Worm (Caenorhabditis elegans) whole organism, young adult: ENCODE data around the gene ral-1.

ENCODE experiments used
- B0261.1 ChIP-seq: sonication (generic microtip); optimal IDR thresholded peaks from 2 replicates; lab custom pipeline; 2016; ENCODE audit warnings: mild to moderate bottlenecking, missing genetic modification characterization, moderate library complexity, missing compliant biosample characterization
- F23B12.7 ChIP-seq: sonication (generic microtip); optimal IDR thresholded peaks from 2 replicates; lab custom pipeline; 2017; ENCODE audit warnings: missing genetic modification characterization, mild to moderate bottlenecking, missing compliant biosample characterization, antibody characterized with exemption, moderate library complexity; ENCODE audit not compliant: insufficient read depth
- F39B2.1 ChIP-seq: fragments of 200-800 bp; sonication (Bioruptor generic); IDR thresholded peaks from 2 replicates; pipeline ENCODE4 v1.3.6; 2022; ENCODE audit warnings: missing genetic modification reagents, missing genetic modification characterization, missing compliant biosample characterization
- F49E8.2 ChIP-seq: sonication (generic microtip); optimal IDR thresholded peaks from 3 replicates; lab custom pipeline; 2017; ENCODE audit warnings: missing genetic modification characterization, mild to moderate bottlenecking, missing compliant biosample characterization, antibody characterized with exemption, moderate library complexity; ENCODE audit not compliant: insufficient read depth
- Y53F4B.3 ChIP-seq: fragments of 200-800 bp; sonication (Bioruptor generic); IDR thresholded peaks from 2 replicates; pipeline ENCODE4 v1.3.6; 2022; ENCODE audit warnings: missing genetic modification reagents, missing genetic modification characterization, missing compliant biosample characterization
- Y79H2A.3 ChIP-seq: fragments of 200-800 bp; sonication (Bioruptor generic); conservative IDR thresholded peaks from 2 replicates; pipeline ENCODE4 v1.3.6; 2022; ENCODE audit warnings: missing genetic modification reagents, missing genetic modification characterization, missing compliant biosample characterization
- akir-1 ChIP-seq: fragments of 200-800 bp; sonication (Bioruptor generic); optimal IDR thresholded peaks from 2 replicates; lab custom pipeline; 2018; ENCODE audit warnings: mild to moderate bottlenecking, missing genetic modification characterization, moderate library complexity, missing compliant biosample characterization
- cebp-1 ChIP-seq, 2 experiments: fragments of 200-800 bp in 1 of 2; sonication (Bioruptor generic) in 1 of 2; sonication (generic microtip) in 1 of 2; IDR thresholded peaks in 1 of 2; optimal IDR thresholded peaks in 1 of 2; 2 replicates each; pipeline versions ENCODE4 v1.3.6 to Lab custom; 2017 to 2022; ENCODE audit warnings: missing compliant biosample characterization in 2 of 2, missing genetic modification characterization in 2 of 2, mild to moderate bottlenecking in 1 of 2, missing genetic modification reagents in 1 of 2, moderate library complexity in 1 of 2
- ceh-79 ChIP-seq: sonication (generic microtip); optimal IDR thresholded peaks from 2 replicates; lab custom pipeline; 2017; ENCODE audit warnings: mild to moderate bottlenecking, missing genetic modification characterization, missing compliant biosample characterization
- die-1 ChIP-seq: sonication (generic microtip); optimal IDR thresholded peaks from 2 replicates; lab custom pipeline; 2016; ENCODE audit warnings: missing genotype, mild to moderate bottlenecking, missing genetic modification characterization, missing compliant biosample characterization
- dpff-1 ChIP-seq: sonication (generic microtip); optimal IDR thresholded peaks from 2 replicates; lab custom pipeline; 2017; ENCODE audit warnings: mild to moderate bottlenecking, missing genetic modification characterization, missing compliant biosample characterization
- fkh-3 ChIP-seq: sonication (generic microtip); optimal IDR thresholded peaks from 2 replicates; lab custom pipeline; 2016; ENCODE audit warnings: mild to moderate bottlenecking, missing genetic modification characterization, missing compliant biosample characterization
- him-1 ChIP-seq: sonication (generic microtip); optimal IDR thresholded peaks from 2 replicates; lab custom pipeline; 2016; ENCODE audit warnings: missing genotype, missing genetic modification reagents, missing genetic modification characterization, missing compliant biosample characterization
- hlh-26 ChIP-seq: fragments of 200-800 bp; sonication (Bioruptor generic); conservative IDR thresholded peaks from 2 replicates; pipeline ENCODE4 v1.3.6; 2022; ENCODE audit warnings: missing genetic modification reagents, missing genetic modification characterization, missing compliant biosample characterization
- hrde-1 ChIP-seq: sonication (generic microtip); optimal IDR thresholded peaks from 2 replicates; lab custom pipeline; 2016; ENCODE audit warnings: missing genetic modification characterization, mild to moderate bottlenecking, missing compliant biosample characterization, moderate library complexity, missing genotype, missing genetic modification reagents, borderline replicate concordance
- let-526 ChIP-seq: fragments of 200-800 bp; sonication (Bioruptor generic); IDR thresholded peaks from 2 replicates; pipeline ENCODE4 v1.3.6; 2022; ENCODE audit warnings: missing genetic modification reagents, missing genetic modification characterization, missing compliant biosample characterization
- let-607 ChIP-seq, 2 experiments: fragments of 200-800 bp in 1 of 2; sonication (Bioruptor generic) in 1 of 2; sonication (generic microtip) in 1 of 2; optimal IDR thresholded peaks; 2 replicates each; lab custom pipeline; 2016 to 2018; ENCODE audit warnings: mild to moderate bottlenecking in 2 of 2, missing compliant biosample characterization in 2 of 2, missing genetic modification characterization in 2 of 2, moderate library complexity in 2 of 2, missing genotype in 1 of 2
- madf-3 ChIP-seq: fragments of 200-800 bp; sonication (Bioruptor generic); IDR thresholded peaks from 2 replicates; pipeline ENCODE4 v1.3.6; 2022; ENCODE audit warnings: missing genetic modification reagents, missing genetic modification characterization, missing compliant biosample characterization
- madf-6 ChIP-seq: fragments of 200-800 bp; sonication (Bioruptor generic); IDR thresholded peaks from 2 replicates; pipeline ENCODE4 v1.3.6; 2022; ENCODE audit warnings: missing genetic modification reagents, missing genetic modification characterization, missing compliant biosample characterization
- mel-28 ChIP-seq: sonication (generic microtip); optimal IDR thresholded peaks from 2 replicates; lab custom pipeline; 2016; ENCODE audit warnings: borderline replicate concordance, mild to moderate bottlenecking, missing genetic modification characterization, missing compliant biosample characterization
- nfya-1 ChIP-seq: sonication (generic microtip); optimal IDR thresholded peaks from 2 replicates; lab custom pipeline; 2017; ENCODE audit warnings: antibody characterized with exemption, missing compliant biosample characterization, missing genetic modification characterization, borderline replicate concordance; ENCODE audit not compliant: insufficient read depth
- nfyb-1 ChIP-seq: fragments of 200-800 bp; sonication (Bioruptor generic); IDR thresholded peaks from 2 replicates; pipeline ENCODE4 v1.3.6; 2022; ENCODE audit warnings: missing genetic modification reagents, missing genetic modification characterization, missing compliant biosample characterization
- nhr-27 ChIP-seq: fragments of 200-800 bp; sonication (Bioruptor generic); optimal IDR thresholded peaks from 2 replicates; lab custom pipeline; 2018; ENCODE audit warnings: mild to moderate bottlenecking, missing genetic modification characterization, moderate library complexity, missing compliant biosample characterization
- nhr-80 ChIP-seq: sonication (generic microtip); optimal IDR thresholded peaks from 2 replicates; lab custom pipeline; 2016; ENCODE audit warnings: missing genetic modification characterization, missing compliant biosample characterization
- rcor-1 ChIP-seq: fragments of 200-800 bp; sonication (Bioruptor generic); IDR thresholded peaks from 2 replicates; pipeline ENCODE4 v1.3.6; 2022; ENCODE audit warnings: missing genetic modification reagents, missing genetic modification characterization, missing compliant biosample characterization
- rec-8 ChIP-seq, 2 experiments: sonication (generic microtip); optimal IDR thresholded peaks; 2 replicates each; lab custom pipeline; 2016; ENCODE audit warnings: mild to moderate bottlenecking in 2 of 2, missing genetic modification characterization in 2 of 2, missing genetic modification reagents in 2 of 2, missing genotype in 2 of 2, missing biosample characterization in 1 of 2, missing compliant biosample characterization in 1 of 2, moderate library complexity in 1 of 2
- sdz-38 ChIP-seq: sonication (generic microtip); optimal IDR thresholded peaks from 2 replicates; lab custom pipeline; 2016; ENCODE audit warnings: missing genotype, missing genetic modification characterization, missing compliant biosample characterization
- tbp1 ChIP-seq: fragments of 200-800 bp; sonication (Bioruptor generic); optimal IDR thresholded peaks from 2 replicates; lab custom pipeline; 2018; ENCODE audit warnings: mild to moderate bottlenecking, missing genetic modification characterization, missing compliant biosample characterization
- unc-130 ChIP-seq: sonication (generic microtip); optimal IDR thresholded peaks from 2 replicates; lab custom pipeline; 2016; ENCODE audit warnings: missing genetic modification reagents, missing genetic modification characterization, missing compliant biosample characterization
- ztf-28 ChIP-seq: fragments of 200-800 bp; sonication (Bioruptor generic); IDR thresholded peaks from 2 replicates; pipeline ENCODE4 v1.3.6; 2022; ENCODE audit warnings: missing genetic modification reagents, missing genetic modification characterization, missing compliant biosample characterization
- ztf-6 ChIP-seq: fragments of 200-800 bp; sonication (Bioruptor generic); IDR thresholded peaks from 2 replicates; pipeline ENCODE4 v1.3.6; 2022; ENCODE audit warnings: missing genetic modification reagents, missing genetic modification characterization, missing compliant biosample characterization

ral-1 gene

ce11 chrIII:3343463-3343862 is 32.4 kb downstream of the ral-1 start:
- TF ChIP-seq nhr-80, result peak; percentile 10
- TF ChIP-seq let-607 (tag; optimal IDR thresholded peaks at IDR 0.05; lab: Kevin White, UChicago), result no peak

- TF ChIP-seq hlh-26 (GFP tag; lab: Robert Waterston, UW), result no peak
- no peak for TF ChIP-seq madf-3
- TF ChIP-seq akir-1 (GFP tag; lab: Kevin White, UChicago), result no peak
- TF ChIP-seq die-1 (tag; lab: Kevin White, UChicago), result no peak
- TF ChIP-seq nhr-27 (tag; lab: Kevin White, UChicago), result no peak
These were observed 33.5 kb downstream of the ral-1 start, which contains the start of gene gei-1 for ce11 chrIII:3344573-3344972. Gene gei-1 (plus strand): TSS chrIII:3344873.

- no peak for TF ChIP-seq F23B12.7 (tag; lab: Kevin White, UChicago)
- TF ChIP-seq tbp1 (GFP tag; lab: Kevin White, UChicago), result no peak
- no peak for TF ChIP-seq unc-130 (GFP tag; lab: Kevin White, UChicago)
- TF ChIP-seq mel-28 (tag; lab: Kevin White, UChicago), result no peak
- no peak for TF ChIP-seq ztf-28 (GFP tag; lab: Robert Waterston, UW)
- no peak for TF ChIP-seq Y53F4B.3 (GFP tag; lab: Robert Waterston, UW)
- no peak for TF ChIP-seq fkh-3 (tag; lab: Kevin White, UChicago)
- no peak for TF ChIP-seq B0261.1 (tag; lab: Kevin White, UChicago)
- no peak for TF ChIP-seq dpff-1 (tag; lab: Kevin White, UChicago)
- TF ChIP-seq madf-6 (GFP tag; lab: Robert Waterston, UW), result no peak
- TF ChIP-seq Y79H2A.3 (GFP tag; lab: Robert Waterston, UW), result no peak
- TF ChIP-seq ceh-79 (tag; lab: Kevin White, UChicago), result no peak
- TF ChIP-seq ztf-6, result no peak
- TF ChIP-seq nfya-1 (tag; lab: Kevin White, UChicago), result no peak
- no peak for TF ChIP-seq die-1 (tag; lab: Kevin White, UChicago)
- no peak for TF ChIP-seq let-526 (GFP tag; lab: Robert Waterston, UW)
- no peak for TF ChIP-seq madf-3
- TF ChIP-seq sdz-38 (tag; lab: Kevin White, UChicago), result no peak
- no peak for TF ChIP-seq him-1
- TF ChIP-seq nfyb-1 (GFP tag; lab: Robert Waterston, UW), result no peak
These were observed 34.7 kb downstream of the ral-1 start for ce11 chrIII:3345835-3346234.

DNA sequence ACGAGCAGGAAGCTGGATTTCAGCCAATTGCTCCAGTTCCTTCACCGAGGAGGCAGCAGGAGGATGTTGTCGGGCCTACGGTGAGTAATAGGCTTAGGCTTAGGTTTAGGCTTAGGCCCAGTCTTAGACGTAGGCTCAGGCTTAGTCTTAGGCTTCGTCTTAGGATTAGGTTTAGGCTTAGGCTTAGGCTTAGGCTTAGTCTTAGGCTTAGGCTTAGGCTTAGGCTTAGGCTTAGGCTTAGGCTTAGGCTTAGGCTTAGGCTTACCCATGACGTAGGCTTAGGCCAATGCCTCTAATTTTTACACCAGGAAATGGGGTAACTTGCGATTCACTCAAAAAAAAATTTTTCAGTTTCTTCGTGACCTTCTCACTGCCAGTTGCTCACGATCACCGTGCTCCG is 35.6 kb downstream of the ral-1 start:
- TF ChIP-seq rcor-1 (GFP tag; lab: Robert Waterston, UW) (peak; percentile 41; the same call in 1 of the 2 replicates), hrde-1 (no peak)

ce11 chrIII:3349061-3349460 is 38.0 kb downstream of the ral-1 start:
- TF ChIP-seq let-607 (tag; optimal IDR thresholded peaks at IDR 0.05; lab: Kevin White, UChicago) (no peak), rec-8 (tag; optimal IDR thresholded peaks at IDR 0.05; lab: Kevin White, UChicago) (no peak), F39B2.1 (GFP tag; lab: Robert Waterston, UW) (no peak)
- TF ChIP-seq, all 124 proteins: peak for 0

DNA sequence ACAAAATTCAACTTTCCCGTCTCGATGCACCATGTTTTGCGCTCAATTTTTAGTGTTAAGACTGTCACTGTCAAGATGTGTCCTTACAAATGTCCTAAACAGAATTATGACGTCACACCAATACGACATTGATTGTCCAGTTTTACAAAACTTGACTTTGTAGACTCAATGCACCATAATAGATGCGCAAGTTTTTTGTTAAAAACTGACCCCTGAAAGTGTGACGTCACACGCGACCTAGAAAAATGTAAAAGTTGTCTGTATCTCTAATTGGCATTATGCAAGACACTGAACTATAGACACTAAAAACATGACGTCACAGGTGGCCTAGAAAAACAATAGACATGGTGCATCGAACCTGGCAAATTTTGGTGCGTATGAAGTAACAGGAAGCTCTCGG is 40.0 kb downstream of the ral-1 start:
- no peak for TF ChIP-seq cebp-1 (GFP tag; IDR thresholded peaks at IDR 0.05; lab: Robert Waterston, UW)
- TF ChIP-seq cebp-1 (tag; optimal IDR thresholded peaks at IDR 0.05; lab: Kevin White, UChicago), result no peak
- no peak for TF ChIP-seq Y53F4B.3 (GFP tag; lab: Robert Waterston, UW)
- no peak for TF ChIP-seq F49E8.2 (tag; lab: Kevin White, UChicago)
- TF ChIP-seq Y79H2A.3 (GFP tag; lab: Robert Waterston, UW), result no peak
